Fruit fly (Drosophila melanogaster) S2 (cell line): ENCODE data around the gene Las.

Source experiments
- CG8478 ChIP-seq: fragments of >200 bp; optimal IDR thresholded peaks from 2 replicates; lab custom pipeline; 2018
- CTCF ChIP-seq, 2 experiments: fragments of >200 bp; optimal IDR thresholded peaks; 2 replicates each; lab custom pipeline; 2018

The Las gene

dm6 chr3L:20432297-20432696 lies at the start of gene Las, which contains the start of gene Psn:
Gene Las (minus strand): TSS chr3L:20432361.
Gene Psn (plus strand): TSS chr3L:20432468.
- no peak for TF ChIP-seq CG8478 (lab: Kevin White, UChicago)
- no peak for TF ChIP-seq CTCF (optimal IDR thresholded peaks at IDR 0.05; lab: Kevin White, UChicago)

DNA sequence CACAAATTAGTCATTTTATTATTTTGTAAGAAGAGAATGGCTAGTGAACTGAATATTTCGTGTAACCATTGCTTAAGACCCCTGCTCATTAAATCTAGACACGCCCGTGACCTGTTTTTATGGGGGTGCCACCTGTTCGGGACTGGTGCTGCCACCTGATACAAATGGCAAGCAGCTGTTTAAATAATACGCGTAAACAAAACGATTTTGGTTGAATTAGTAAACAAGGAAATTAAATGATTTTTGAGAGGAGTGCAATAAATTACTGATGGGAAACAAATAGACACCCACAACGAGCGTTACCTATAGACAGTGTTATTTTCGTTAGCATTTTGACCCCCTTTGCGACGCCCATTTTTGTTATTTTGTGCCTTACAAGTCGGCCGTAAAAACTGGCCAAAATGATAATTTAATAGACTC lies 42.6 kb upstream of the Las start:
- TF ChIP-seq CTCF (optimal IDR thresholded peaks at IDR 0.05; lab: Kevin White, UChicago) (no peak), CG8478 (lab: Kevin White, UChicago) (no peak)

DNA sequence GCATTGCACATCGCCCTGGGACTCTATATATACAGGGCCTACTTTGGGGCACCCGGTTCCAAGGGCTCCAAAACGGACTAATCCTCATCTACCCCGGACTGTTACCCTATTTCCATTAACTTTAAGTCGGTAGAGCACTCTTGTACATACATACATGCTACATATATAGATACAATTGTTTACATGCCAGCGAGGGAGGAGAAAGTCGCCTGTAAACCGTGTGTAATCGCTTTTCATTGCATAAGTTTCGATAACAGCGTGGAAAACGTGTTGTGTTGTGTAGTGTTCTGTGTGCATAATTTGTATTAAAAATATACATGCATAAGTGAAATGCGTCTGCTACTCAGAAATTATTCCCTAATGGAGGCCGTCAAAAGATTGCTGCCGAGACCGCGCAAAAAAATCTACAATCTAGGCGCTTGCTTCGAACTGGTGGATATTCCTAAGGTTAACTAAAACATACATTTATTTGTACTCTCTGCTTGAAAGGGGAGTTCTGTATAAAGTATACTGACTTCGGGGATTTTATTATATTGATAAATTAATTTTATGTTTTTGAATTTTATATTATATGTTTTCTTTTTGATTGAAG lies 42.1 kb upstream of the Las start, which contains the start of gene isoQC:
isoQC (plus strand) TSS at position 270 of the 592 bp plus-strand sequence.
- TF ChIP-seq CG8478 (lab: Kevin White, UChicago): no peak
- TF ChIP-seq CTCF (optimal IDR thresholded peaks at IDR 0.05; lab: Kevin White, UChicago): no peak

dm6 chr3L:20473021-20473799 lies 41.0 kb upstream of the Las start, which contains the start of the genes CG32428 and CG5969:
Gene CG32428 (minus strand): TSS chr3L:20473723.
Gene CG5969 (plus strand): TSS chr3L:20473783.
- TF ChIP-seq CTCF (optimal IDR thresholded peaks at IDR 0.05; lab: Kevin White, UChicago): no peak
- no peak for TF ChIP-seq CG8478 (lab: Kevin White, UChicago)

dm6 chr3L:20472607-20473006 lies 40.4 kb upstream of the Las start:
- no peak for TF ChIP-seq CG8478 (lab: Kevin White, UChicago)
- no peak for TF ChIP-seq CTCF (optimal IDR thresholded peaks at IDR 0.05; lab: Kevin White, UChicago)

dm6 chr3L:20471499-20472313 lies 39.5 kb upstream of the Las start:
- TF ChIP-seq CTCF (optimal IDR thresholded peaks at IDR 0.05; lab: Kevin White, UChicago) (no peak), CG8478 (lab: Kevin White, UChicago) (no peak)

DNA sequence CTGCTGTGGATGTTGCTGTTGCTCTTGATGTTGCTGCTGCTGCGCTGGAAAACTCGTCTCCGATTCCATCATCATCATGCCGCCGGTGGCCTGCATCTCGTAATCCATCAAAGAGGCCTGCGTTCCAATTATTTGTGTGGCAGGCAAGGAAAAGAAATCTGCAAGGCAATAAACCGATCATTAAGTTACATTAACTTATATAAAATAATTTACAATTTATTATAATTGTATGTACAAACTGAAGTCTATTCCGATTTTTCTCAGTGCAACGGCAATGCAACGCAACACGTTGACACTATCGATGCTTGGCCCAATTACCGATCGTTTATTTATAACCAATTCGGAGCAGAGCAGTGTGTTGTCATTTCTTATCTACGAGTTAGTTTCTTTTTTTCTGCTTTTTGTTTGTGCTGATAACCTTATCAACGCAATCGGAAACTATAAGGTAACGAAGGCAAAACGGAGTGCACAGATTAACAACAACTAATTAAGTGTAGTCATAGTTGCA lies 38.9 kb upstream of the Las start:
- TF ChIP-seq CTCF (optimal IDR thresholded peaks at IDR 0.05; lab: Kevin White, UChicago) (no peak), CG8478 (lab: Kevin White, UChicago) (no peak)

DNA sequence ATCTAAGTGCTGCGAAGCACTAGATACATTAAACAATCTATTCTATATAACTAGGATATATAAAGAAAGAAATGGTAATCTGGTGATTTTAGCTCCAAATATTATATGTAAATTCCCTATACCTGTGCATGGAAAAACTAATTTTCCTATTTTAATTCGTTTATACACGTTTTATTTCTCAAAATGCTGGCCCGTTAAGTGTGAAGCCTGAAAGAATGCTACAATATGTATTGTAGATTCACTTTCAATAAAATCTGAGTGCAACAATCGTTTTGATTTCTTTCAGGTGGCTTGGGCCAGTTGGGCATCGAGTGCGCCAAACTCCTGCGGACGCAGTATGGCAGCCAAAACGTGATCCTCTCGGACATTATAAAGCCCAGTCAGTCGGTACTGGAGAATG lies 35.3 kb upstream of the Las start:
- TF ChIP-seq CTCF (optimal IDR thresholded peaks at IDR 0.05; lab: Kevin White, UChicago) (no peak), CG8478 (lab: Kevin White, UChicago) (no peak)

- no peak for TF ChIP-seq CTCF (optimal IDR thresholded peaks at IDR 0.05; lab: Kevin White, UChicago)
These were observed 34.4 kb upstream of the Las start, which contains the start of gene Tdh for dm6 chr3L:20466599-20466998. Gene Tdh (plus strand): TSS chr3L:20466944.

dm6 chr3L:20465941-20466340 lies 33.8 kb upstream of the Las start, which contains the start of gene CG42764:
Gene CG42764 (minus strand): TSS chr3L:20466041.
- TF ChIP-seq CTCF (optimal IDR thresholded peaks at IDR 0.05; lab: Kevin White, UChicago): no peak
- no peak for TF ChIP-seq CG8478 (lab: Kevin White, UChicago)

dm6 chr3L:20464677-20465076 lies 32.5 kb upstream of the Las start, which contains the start of gene atk:
Gene atk (minus strand): TSS chr3L:20464862.
- TF ChIP-seq CTCF (optimal IDR thresholded peaks at IDR 0.05; lab: Kevin White, UChicago) (peak; percentile 59 to 60), CG8478 (lab: Kevin White, UChicago) (no peak)

DNA sequence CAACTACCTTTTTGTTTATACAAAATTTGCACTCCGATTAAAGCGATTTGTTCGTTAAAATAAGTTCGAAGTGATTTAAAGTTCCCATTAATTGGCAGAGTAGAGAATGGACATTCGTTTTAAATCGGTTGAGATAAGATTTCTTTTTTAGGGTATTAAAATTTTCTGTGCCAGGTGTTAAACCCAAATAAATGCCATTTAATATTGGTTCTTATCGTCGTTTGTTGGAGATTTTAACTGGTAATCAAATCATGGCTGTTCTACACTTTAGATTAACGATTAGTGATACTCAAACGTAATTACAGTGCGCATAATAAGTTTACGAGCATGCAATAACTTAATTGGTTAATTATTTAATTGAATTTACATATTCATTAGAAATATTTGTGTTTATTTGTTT lies 30.2 kb upstream of the Las start:
- TF ChIP-seq CG8478 (lab: Kevin White, UChicago) (no peak), CTCF (optimal IDR thresholded peaks at IDR 0.05; lab: Kevin White, UChicago) (no peak)

DNA sequence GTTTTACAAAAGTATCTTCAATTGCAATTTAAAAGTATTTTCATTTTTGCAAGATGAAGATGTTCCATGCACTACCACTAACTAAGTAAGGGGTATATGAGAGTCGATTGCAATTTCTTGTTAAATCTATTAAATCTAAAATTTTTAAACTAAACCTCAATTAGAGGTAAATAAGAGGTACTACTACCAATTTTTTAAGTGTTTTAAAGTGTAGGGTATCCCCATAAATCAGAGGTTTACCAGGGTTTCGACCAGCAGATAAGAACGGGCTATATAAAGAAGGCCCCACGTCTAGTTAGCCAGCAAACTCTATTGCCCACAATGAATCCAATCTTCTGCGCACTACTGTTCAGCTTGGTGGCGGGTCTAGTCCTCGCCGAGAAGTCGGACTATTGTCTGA lies 28.2 kb upstream of the Las start, which contains the start of gene mag:
mag (plus strand) TSS at position 301 of the 400 bp plus-strand sequence.
- TF ChIP-seq CG8478 (lab: Kevin White, UChicago) (no peak), CTCF (optimal IDR thresholded peaks at IDR 0.05; lab: Kevin White, UChicago) (no peak)
